Worm (Caenorhabditis elegans) whole organism, L4/young adult: ENCODE data around the gene dpy-6.

Experiments
- W03F9.2 ChIP-seq: fragments of 150-350 bp; optimal IDR thresholded peaks from 2 replicates; lab custom pipeline; 2014; ENCODE audit warnings: missing biosample characterization, missing genetic modification characterization
- dao-5 ChIP-seq: sonication (generic microtip); optimal IDR thresholded peaks from 2 replicates; lab custom pipeline; 2016; ENCODE audit warnings: missing genotype, missing genetic modification characterization, moderate library complexity, missing compliant biosample characterization
- him-1 ChIP-seq: sonication (generic microtip); optimal IDR thresholded peaks from 2 replicates; lab custom pipeline; 2016; ENCODE audit warnings: missing genotype, missing genetic modification reagents, missing genetic modification characterization, missing compliant biosample characterization

dpy-6 gene

DNA sequence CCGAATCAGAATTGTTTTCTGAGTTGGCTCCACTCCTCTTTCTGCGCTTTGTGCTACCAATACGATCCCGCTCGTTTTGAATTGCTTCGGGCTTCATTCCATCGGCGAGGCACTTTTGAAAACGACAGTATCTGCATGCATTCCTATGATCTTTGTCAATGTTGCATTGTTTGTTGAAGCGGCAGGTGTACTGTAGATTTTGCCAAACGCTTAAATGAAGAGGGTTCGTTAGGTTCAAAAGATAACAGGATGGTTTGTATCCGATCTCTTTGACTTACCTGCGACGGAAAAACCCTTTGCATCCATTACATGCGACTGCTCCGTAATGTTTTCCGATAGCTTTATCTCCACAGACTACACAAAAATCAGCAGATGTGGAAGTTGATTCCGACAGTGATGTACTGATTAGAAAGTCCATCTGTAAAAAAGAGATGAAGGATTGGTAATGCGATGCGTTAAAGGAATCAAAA is 20.4 kb upstream of the dpy-6 start, which contains the start of gene nhr-14:
Gene nhr-14 (minus strand): TSS at position 420 of the 470 bp plus-strand sequence.
- no peak for TF ChIP-seq him-1 (tag; lab: Kevin White, UChicago)
- TF ChIP-seq dao-5 (tag; lab: Kevin White, UChicago), result no peak
- TF ChIP-seq W03F9.2 (tag; lab: Kevin White, UChicago), result no peak

DNA sequence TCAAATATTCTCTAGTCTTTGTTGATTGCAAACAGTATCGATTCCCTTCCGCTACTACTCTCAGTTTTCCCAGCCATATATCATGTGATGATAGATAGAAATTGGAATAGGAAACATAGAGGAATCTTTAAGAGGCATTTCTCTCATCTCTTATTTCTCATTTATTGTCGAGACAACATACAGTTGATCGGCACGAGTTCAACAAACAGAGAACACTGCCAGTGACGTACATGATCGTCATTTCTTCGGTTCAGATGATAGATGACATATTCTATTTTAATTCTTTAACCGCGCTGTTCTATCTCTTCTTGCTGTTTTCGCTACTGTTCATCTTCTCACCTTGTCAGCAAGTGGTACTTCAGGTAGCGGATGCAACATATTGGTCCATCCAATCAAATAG is 19.7 kb upstream of the dpy-6 start:
- TF ChIP-seq W03F9.2 (tag; lab: Kevin White, UChicago) (no peak), dao-5 (tag; lab: Kevin White, UChicago) (no peak), him-1 (tag; lab: Kevin White, UChicago) (no peak)

DNA sequence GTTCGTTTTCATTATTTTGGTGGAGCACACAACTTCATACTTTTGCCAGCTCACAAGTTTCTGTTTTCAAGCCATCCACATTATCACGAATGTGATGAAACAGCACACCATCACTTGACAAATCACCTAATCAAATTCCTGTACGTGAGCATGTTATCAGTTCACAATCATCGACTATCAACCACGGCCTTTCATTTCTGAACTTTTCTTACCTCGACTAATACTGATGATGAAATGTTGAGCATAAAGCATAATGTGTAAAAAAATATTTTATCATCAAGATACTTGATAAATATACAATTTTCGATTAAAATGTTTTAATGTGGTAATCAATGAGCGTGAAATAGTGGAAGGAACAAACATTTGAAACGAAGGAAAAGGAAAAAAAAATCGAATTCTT is 18.0 kb upstream of the dpy-6 start:
- TF ChIP-seq W03F9.2 (tag; lab: Kevin White, UChicago), result no peak
- TF ChIP-seq him-1 (tag; lab: Kevin White, UChicago), result no peak
- TF ChIP-seq dao-5 (tag; lab: Kevin White, UChicago), result no peak

DNA sequence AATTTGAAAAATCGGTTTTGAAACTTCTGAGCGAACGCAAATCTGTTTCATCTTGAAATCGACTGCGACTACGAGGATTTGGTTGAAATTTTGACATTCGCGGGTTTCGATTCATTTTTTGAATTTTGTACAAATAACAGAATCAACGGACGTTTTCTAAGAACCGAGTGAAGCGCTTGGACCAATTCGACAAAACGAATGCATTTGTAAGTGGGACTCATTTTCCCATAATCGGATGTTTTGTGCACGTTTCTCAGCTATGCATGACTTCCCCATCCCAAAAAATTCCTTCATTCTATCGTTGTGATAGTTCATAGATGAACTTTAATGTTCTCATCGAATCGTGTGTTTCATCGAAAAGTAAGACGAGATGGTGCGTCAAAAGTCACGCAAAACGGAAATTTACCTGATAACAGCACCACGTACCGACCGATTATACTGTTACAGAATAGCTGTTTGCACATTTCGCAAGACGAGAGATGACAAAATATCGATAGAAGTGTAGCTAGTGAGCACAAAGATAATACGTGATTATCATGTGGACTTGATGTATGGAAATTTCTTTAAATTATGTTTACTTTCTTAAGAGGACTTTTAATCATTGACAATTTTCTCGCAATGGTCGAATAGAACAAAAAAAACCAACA is 14.8 kb upstream of the dpy-6 start, which contains the start of gene mec-10:
Gene mec-10 (minus strand): TSS at position 189 of the 647 bp plus-strand sequence.
- TF ChIP-seq him-1 (tag; lab: Kevin White, UChicago), result no peak
- TF ChIP-seq dao-5 (tag; lab: Kevin White, UChicago), result no peak
- TF ChIP-seq W03F9.2 (tag; lab: Kevin White, UChicago), result no peak

DNA sequence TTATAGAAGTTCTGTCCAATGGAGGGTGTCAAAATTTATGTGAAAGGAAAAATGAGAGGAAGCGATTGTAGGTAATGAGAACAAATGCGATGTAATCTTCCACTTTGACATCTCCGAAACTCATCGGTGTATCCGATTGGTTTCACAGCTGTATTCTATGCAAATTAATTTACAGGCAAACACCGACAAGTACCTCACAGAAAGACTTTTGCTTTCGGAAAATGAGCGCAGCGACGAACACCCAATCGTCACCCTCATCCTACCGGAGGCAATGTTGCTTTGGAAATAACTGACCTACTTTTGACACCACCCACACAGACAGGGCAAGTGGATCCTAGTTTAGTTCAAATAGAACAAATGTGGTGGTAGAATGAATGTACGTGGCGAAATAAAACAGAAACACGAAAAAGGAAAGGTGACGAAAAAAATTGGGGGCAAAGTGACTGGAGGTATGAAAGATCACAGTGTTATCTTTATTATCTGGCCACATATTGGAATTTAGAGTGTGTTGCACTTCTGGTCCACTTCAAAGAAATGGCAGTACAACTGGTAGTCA is 8.5 kb upstream of the dpy-6 start:
- TF ChIP-seq him-1 (tag; lab: Kevin White, UChicago) (no peak), dao-5 (tag; lab: Kevin White, UChicago) (no peak), W03F9.2 (tag; lab: Kevin White, UChicago) (no peak)

DNA sequence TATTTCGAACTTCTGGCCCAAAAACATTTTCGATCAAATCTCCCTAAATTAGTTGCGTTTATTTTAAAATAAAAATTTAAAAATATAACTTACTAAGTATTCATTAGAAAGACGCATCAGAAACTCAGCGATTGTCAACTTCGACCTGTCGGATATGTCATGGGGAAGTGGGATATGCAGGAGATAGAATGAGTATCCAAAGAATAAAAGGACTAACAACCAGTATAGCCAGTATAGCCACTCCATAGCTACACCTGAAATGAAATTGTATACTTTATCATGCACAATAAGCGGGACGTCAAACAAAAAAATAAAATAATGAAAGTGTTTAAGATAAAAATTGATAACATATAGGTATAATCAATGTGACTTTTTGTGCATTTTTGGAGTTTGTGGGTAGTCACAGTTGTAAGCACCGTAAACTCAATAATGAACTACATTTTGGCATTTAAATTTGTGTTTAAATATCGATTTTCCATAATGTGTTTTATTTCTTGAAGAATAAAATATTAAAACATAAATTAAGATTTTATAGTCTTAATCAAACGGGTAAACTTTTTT is 7.7 kb upstream of the dpy-6 start, which contains the start of gene F16F9.4:
Gene F16F9.4 (minus strand): TSS at position 276 of the 561 bp plus-strand sequence.
- no peak for TF ChIP-seq W03F9.2 (tag; lab: Kevin White, UChicago)
- no peak for TF ChIP-seq dao-5 (tag; lab: Kevin White, UChicago)
- TF ChIP-seq him-1 (tag; lab: Kevin White, UChicago), result no peak

DNA sequence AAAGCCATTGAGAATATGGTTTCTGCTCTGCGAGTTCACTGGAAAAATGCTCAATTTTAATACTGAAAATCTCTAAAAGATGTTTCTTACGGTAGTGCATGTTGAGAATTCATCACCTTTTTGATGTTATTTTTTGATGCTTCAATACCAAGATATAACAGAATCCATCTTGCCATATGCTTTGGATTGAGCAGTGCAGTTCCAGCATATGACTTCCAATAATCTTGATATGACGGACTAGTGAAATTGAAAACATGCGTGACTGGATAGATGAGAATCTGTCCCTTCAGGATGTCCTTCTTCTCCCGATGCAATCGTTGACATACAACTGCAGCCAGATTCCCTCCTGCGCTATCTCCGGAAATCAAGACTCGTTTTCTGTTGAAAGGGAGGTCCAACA is 5.5 kb upstream of the dpy-6 start:
- no peak for TF ChIP-seq W03F9.2 (tag; lab: Kevin White, UChicago)
- TF ChIP-seq dao-5 (tag; lab: Kevin White, UChicago), result no peak
- no peak for TF ChIP-seq him-1 (tag; lab: Kevin White, UChicago)

DNA sequence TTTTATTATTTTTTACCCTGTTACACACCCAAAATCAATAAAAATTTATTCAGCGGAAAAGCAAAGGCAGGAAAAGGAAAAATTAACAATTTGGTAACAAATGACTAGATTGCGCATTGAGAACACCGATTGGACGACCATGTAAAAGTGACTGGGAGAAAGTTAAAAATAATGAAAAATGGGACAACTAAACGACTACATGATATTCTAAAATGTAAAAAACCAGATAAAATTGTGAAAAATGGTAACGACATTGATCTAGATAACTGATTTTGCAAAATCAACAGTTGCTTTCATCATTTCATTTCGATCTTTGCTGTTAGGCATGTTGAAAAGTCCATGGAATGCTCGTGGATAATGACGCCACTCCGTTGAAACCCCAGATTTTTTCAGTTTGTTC is 4.3 kb upstream of the dpy-6 start:
- TF ChIP-seq him-1 (tag; lab: Kevin White, UChicago), result no peak
- TF ChIP-seq W03F9.2 (tag; lab: Kevin White, UChicago), result no peak
- no peak for TF ChIP-seq dao-5 (tag; lab: Kevin White, UChicago)

DNA sequence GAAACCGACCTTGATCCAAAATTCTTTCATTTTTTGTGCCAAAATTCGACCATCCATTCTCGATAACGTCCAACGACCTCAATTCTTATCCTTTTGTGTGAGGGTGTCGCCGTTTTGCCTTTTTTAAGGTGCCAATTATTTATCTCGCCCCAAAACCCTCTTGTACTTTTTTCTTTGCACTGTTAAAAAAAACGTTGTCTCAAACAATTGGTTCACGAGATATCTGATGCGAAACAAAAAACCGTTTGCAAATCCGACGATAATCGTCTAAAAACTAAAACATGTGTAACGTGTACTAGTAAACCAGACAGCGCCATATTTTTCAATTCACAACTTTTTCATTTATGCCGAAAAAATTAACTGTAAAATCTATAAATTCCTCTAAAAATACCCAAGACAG is 1.9 kb upstream of the dpy-6 start, which contains the start of gene F16F9.3:
Gene F16F9.3 (plus strand): TSS at position 301 of the 400 bp plus-strand sequence.
- TF ChIP-seq dao-5 (tag; lab: Kevin White, UChicago), result no peak
- no peak for TF ChIP-seq him-1 (tag; lab: Kevin White, UChicago)
- TF ChIP-seq W03F9.2 (tag; lab: Kevin White, UChicago), result no peak

DNA sequence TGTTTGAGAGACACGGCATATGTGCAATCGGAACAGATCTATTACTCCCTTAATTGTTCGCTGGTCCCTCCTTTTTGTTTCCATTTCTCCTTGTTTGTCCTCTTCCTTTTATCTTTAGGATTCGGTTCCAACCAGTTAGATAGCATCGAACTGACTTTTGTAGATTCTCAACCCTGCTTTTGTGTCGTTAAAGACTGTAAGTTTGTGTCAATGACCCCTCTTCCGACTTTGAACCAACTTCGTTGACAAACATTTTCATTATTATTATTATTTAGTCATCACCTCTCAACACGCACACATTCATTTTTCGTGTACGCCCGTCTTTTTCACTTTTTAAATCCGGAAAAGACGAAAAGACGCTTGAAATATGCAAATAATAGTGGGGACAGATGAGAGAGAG is 9.3 kb downstream of the dpy-6 start, which contains the start of gene F16F9.1:
Gene F16F9.1 (plus strand): TSS at position 301 of the 400 bp plus-strand sequence.
- TF ChIP-seq him-1 (tag; lab: Kevin White, UChicago), result no peak
- no peak for TF ChIP-seq dao-5 (tag; lab: Kevin White, UChicago)
- TF ChIP-seq W03F9.2 (tag; lab: Kevin White, UChicago), result no peak

DNA sequence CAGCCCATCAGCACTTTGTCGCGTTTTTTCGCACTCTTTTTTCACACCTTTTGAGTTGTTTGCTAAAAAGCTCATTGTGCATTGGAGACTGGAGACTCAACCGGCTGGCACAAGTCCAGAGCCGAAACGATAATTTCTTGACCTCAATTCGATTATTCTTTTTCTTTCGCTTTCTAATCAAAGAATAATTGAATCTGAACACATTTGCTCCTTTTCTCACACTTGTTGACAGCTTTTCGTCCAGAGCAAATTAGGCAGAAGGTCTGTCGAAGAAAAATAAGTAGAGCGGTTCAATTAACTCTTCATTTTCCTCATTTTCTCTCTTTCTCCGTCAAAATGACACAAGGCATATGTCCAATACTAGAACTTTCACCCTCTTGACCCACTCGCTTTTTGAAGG is 10.5 kb downstream of the dpy-6 start:
- TF ChIP-seq dao-5 (tag; lab: Kevin White, UChicago) (no peak), W03F9.2 (tag; lab: Kevin White, UChicago) (no peak), him-1 (tag; lab: Kevin White, UChicago) (no peak)

DNA sequence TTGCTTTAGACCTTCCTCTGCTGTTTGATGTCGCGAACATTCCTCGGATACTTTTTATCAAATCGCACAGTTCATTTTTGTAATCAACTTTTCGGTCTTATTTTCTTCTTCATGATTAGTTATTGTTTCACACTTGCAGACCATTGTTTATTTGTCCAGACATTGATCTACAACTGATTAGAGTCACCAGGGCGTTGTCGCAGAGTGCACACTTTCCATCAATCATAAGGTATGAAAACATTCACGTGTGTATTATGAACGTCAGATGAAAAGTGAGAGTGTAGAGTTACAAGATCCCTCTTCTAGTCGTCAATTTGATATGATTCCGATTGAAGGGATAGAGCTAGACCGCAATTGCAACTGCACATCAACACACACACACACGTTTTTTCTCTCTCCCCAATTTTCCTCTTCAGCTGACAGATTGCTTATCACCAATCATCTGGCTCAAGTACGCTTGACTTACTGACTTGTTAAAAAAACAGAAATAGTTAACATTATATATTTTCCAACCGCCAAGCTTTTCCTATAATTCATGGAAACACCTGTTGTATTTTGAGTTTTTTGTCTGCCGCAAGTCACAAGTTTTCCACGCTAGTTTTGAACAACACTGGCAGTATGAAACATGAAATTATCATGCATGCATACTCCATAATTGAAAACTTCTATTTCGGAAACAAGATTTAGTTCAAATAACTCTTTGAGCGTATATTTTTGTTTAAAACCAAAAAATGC is 15.3 kb downstream of the dpy-6 start:
- TF ChIP-seq W03F9.2 (tag; lab: Kevin White, UChicago) (no peak), dao-5 (tag; lab: Kevin White, UChicago) (no peak)

DNA sequence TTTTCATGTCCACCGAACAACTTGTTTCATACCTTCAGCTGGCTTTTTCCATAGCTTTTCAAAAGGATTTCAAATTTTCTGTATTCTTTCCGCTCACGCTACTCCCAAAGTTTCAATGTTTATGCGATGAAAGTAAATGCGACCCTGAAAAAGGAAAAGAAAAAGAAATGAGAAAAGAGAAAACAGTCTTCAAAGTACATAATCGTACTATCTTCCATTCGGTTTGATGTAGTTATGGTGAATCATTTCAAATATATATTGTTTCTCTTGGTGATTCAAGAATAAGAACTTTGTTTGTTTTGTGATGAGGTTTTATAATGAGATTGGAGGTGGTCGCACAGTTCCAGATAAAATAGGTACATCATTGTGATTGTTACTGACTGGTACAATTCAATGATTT is 16.7 kb downstream of the dpy-6 start:
- no peak for TF ChIP-seq him-1 (tag; lab: Kevin White, UChicago)
- TF ChIP-seq W03F9.2 (tag; lab: Kevin White, UChicago), result no peak
- no peak for TF ChIP-seq dao-5 (tag; lab: Kevin White, UChicago)
